Worm (Caenorhabditis elegans) whole organism, young adult: ENCODE results near the gene cdt-2.

Experiments
- B0019.2 ChIP-seq: fragments of 200-800 bp; sonication (Bioruptor generic); conservative IDR thresholded peaks from 2 replicates; pipeline ENCODE4 v1.3.6; 2022; ENCODE audit warnings: missing genetic modification reagents, missing genetic modification characterization, missing compliant biosample characterization
- B0261.1 ChIP-seq: sonication (generic microtip); optimal IDR thresholded peaks from 2 replicates; lab custom pipeline; 2016; ENCODE audit warnings: mild to moderate bottlenecking, missing genetic modification characterization, moderate library complexity, missing compliant biosample characterization
- D2030.7 ChIP-seq: fragments of 200-800 bp; sonication (Bioruptor generic); IDR thresholded peaks from 2 replicates; pipeline ENCODE4 v1.3.6; 2022; ENCODE audit warnings: missing genetic modification reagents, missing genetic modification characterization, missing compliant biosample characterization
- F23B12.7 ChIP-seq: sonication (generic microtip); optimal IDR thresholded peaks from 2 replicates; lab custom pipeline; 2017; ENCODE audit warnings: missing genetic modification characterization, mild to moderate bottlenecking, missing compliant biosample characterization, antibody characterized with exemption, moderate library complexity; ENCODE audit not compliant: insufficient read depth
- F33H1.4 ChIP-seq: fragments of 200-800 bp; sonication (Bioruptor generic); IDR thresholded peaks from 2 replicates; pipeline ENCODE4 v1.3.6; 2022; ENCODE audit warnings: missing genetic modification reagents, missing genetic modification characterization, missing compliant biosample characterization
- F49E8.2 ChIP-seq: sonication (generic microtip); optimal IDR thresholded peaks from 3 replicates; lab custom pipeline; 2017; ENCODE audit warnings: missing genetic modification characterization, mild to moderate bottlenecking, missing compliant biosample characterization, antibody characterized with exemption, moderate library complexity; ENCODE audit not compliant: insufficient read depth
- F52B5.7 ChIP-seq: sonication (generic microtip); optimal IDR thresholded peaks from 2 replicates; lab custom pipeline; 2016; ENCODE audit warnings: mild to moderate bottlenecking, missing genetic modification characterization, missing compliant biosample characterization
- F57A8.1 ChIP-seq: fragments of 200-800 bp; sonication (Bioruptor generic); optimal IDR thresholded peaks from 2 replicates; lab custom pipeline; 2018; ENCODE audit warnings: mild to moderate bottlenecking, missing genetic modification characterization, moderate library complexity, missing compliant biosample characterization
- K12H6.12 ChIP-seq: fragments of 200-800 bp; sonication (Bioruptor generic); optimal IDR thresholded peaks from 2 replicates; lab custom pipeline; 2018; ENCODE audit warnings: mild to moderate bottlenecking, missing genetic modification characterization, missing compliant biosample characterization
- T26A5.8 ChIP-seq: sonication (generic microtip); optimal IDR thresholded peaks from 2 replicates; lab custom pipeline; 2016; ENCODE audit warnings: missing genetic modification characterization, missing compliant biosample characterization
- Y53G8AR.9 ChIP-seq: fragments of 200-800 bp; sonication (Bioruptor generic); conservative IDR thresholded peaks from 2 replicates; pipeline ENCODE4 v1.3.6; 2022; ENCODE audit warnings: missing genetic modification reagents, missing genetic modification characterization, missing compliant biosample characterization
- Y67H2A.10 ChIP-seq: fragments of 200-800 bp; sonication (Bioruptor generic); conservative IDR thresholded peaks from 2 replicates; pipeline ENCODE4 v1.3.6; 2022; ENCODE audit warnings: missing genetic modification reagents, missing genetic modification characterization, missing compliant biosample characterization
- ZK185.1 ChIP-seq: sonication (generic microtip); optimal IDR thresholded peaks from 2 replicates; lab custom pipeline; 2016; ENCODE audit warnings: mild to moderate bottlenecking, missing genetic modification characterization, missing compliant biosample characterization; ENCODE audit not compliant: poor library complexity, severe bottlenecking
- akir-1 ChIP-seq: fragments of 200-800 bp; sonication (Bioruptor generic); optimal IDR thresholded peaks from 2 replicates; lab custom pipeline; 2018; ENCODE audit warnings: mild to moderate bottlenecking, missing genetic modification characterization, moderate library complexity, missing compliant biosample characterization
- atf-7 ChIP-seq: sonication (generic microtip); optimal IDR thresholded peaks from 2 replicates; lab custom pipeline; 2017; ENCODE audit warnings: mild to moderate bottlenecking, missing genetic modification characterization, missing compliant biosample characterization
- athp-1 ChIP-seq: sonication (generic microtip); optimal IDR thresholded peaks from 2 replicates; lab custom pipeline; 2017; ENCODE audit warnings: mild to moderate bottlenecking, missing genetic modification characterization, missing compliant biosample characterization
- attf-6 ChIP-seq: fragments of 200-800 bp; sonication (Bioruptor generic); IDR thresholded peaks from 2 replicates; pipeline ENCODE4 v1.3.6; 2022; ENCODE audit warnings: missing genetic modification reagents, missing genetic modification characterization, missing compliant biosample characterization
- ccch-3 ChIP-seq: fragments of 200-800 bp; sonication (Bioruptor generic); optimal IDR thresholded peaks from 2 replicates; lab custom pipeline; 2018; ENCODE audit warnings: mild to moderate bottlenecking, missing genetic modification characterization, missing compliant biosample characterization
- cebp-1 ChIP-seq, 2 experiments: fragments of 200-800 bp in 1 of 2; sonication (Bioruptor generic) in 1 of 2; sonication (generic microtip) in 1 of 2; IDR thresholded peaks in 1 of 2; optimal IDR thresholded peaks in 1 of 2; 2 replicates each; pipeline versions ENCODE4 v1.3.6 to Lab custom; 2017 to 2022; ENCODE audit warnings: missing compliant biosample characterization in 2 of 2, missing genetic modification characterization in 2 of 2, mild to moderate bottlenecking in 1 of 2, missing genetic modification reagents in 1 of 2, moderate library complexity in 1 of 2
- ceh-91 ChIP-seq: fragments of 200-800 bp; sonication (Bioruptor generic); IDR thresholded peaks from 2 replicates; pipeline ENCODE4 v1.3.6; 2022; ENCODE audit warnings: missing genetic modification reagents, missing genetic modification characterization, missing compliant biosample characterization
- die-1 ChIP-seq: sonication (generic microtip); optimal IDR thresholded peaks from 2 replicates; lab custom pipeline; 2016; ENCODE audit warnings: missing genotype, mild to moderate bottlenecking, missing genetic modification characterization, missing compliant biosample characterization
- dpff-1 ChIP-seq: sonication (generic microtip); optimal IDR thresholded peaks from 2 replicates; lab custom pipeline; 2017; ENCODE audit warnings: mild to moderate bottlenecking, missing genetic modification characterization, missing compliant biosample characterization
- efl-1 ChIP-seq: fragments of 150-350 bp; optimal IDR thresholded peaks from 2 replicates; lab custom pipeline; 2014; ENCODE audit warnings: missing biosample characterization, missing genetic modification reagents, missing genetic modification characterization
- ets-4 ChIP-seq: fragments of 200-800 bp; sonication (Bioruptor generic); optimal IDR thresholded peaks from 2 replicates; lab custom pipeline; 2018; ENCODE audit warnings: mild to moderate bottlenecking, missing genetic modification characterization, missing compliant biosample characterization
- gei-17 ChIP-seq: fragments of 200-800 bp; sonication (Bioruptor generic); optimal IDR thresholded peaks from 2 replicates; lab custom pipeline; 2018; ENCODE audit warnings: mild to moderate bottlenecking, missing genetic modification characterization, missing compliant biosample characterization
- hlh-26 ChIP-seq: fragments of 200-800 bp; sonication (Bioruptor generic); conservative IDR thresholded peaks from 2 replicates; pipeline ENCODE4 v1.3.6; 2022; ENCODE audit warnings: missing genetic modification reagents, missing genetic modification characterization, missing compliant biosample characterization
- hrde-1 ChIP-seq: sonication (generic microtip); optimal IDR thresholded peaks from 2 replicates; lab custom pipeline; 2016; ENCODE audit warnings: missing genetic modification characterization, mild to moderate bottlenecking, missing compliant biosample characterization, moderate library complexity, missing genotype, missing genetic modification reagents, borderline replicate concordance
- lin-54 ChIP-seq: fragments of 200-800 bp; sonication (Bioruptor generic); optimal IDR thresholded peaks from 2 replicates; lab custom pipeline; 2018; ENCODE audit warnings: mild to moderate bottlenecking, missing genetic modification characterization, missing compliant biosample characterization
- lsl-1 ChIP-seq: fragments of 200-800 bp; sonication (Bioruptor generic); optimal IDR thresholded peaks from 2 replicates; lab custom pipeline; 2018; ENCODE audit warnings: mild to moderate bottlenecking, missing genetic modification characterization, moderate library complexity, missing compliant biosample characterization
- madf-10 ChIP-seq: sonication (generic microtip); optimal IDR thresholded peaks from 2 replicates; lab custom pipeline; 2016; ENCODE audit warnings: mild to moderate bottlenecking, missing genetic modification characterization, missing compliant biosample characterization
- mes-4 ChIP-seq: sonication (generic microtip); optimal IDR thresholded peaks from 2 replicates; lab custom pipeline; 2016; ENCODE audit warnings: missing genotype, missing genetic modification characterization, missing compliant biosample characterization
- nfyb-1 ChIP-seq: fragments of 200-800 bp; sonication (Bioruptor generic); IDR thresholded peaks from 2 replicates; pipeline ENCODE4 v1.3.6; 2022; ENCODE audit warnings: missing genetic modification reagents, missing genetic modification characterization, missing compliant biosample characterization
- nhr-179 ChIP-seq: sonication (generic microtip); optimal IDR thresholded peaks from 2 replicates; lab custom pipeline; 2016; ENCODE audit warnings: mild to moderate bottlenecking, missing genetic modification characterization, missing compliant biosample characterization
- rcor-1 ChIP-seq: fragments of 200-800 bp; sonication (Bioruptor generic); IDR thresholded peaks from 2 replicates; pipeline ENCODE4 v1.3.6; 2022; ENCODE audit warnings: missing genetic modification reagents, missing genetic modification characterization, missing compliant biosample characterization
- rpc-1 ChIP-seq, 2 experiments: fragments of 150-350 bp in 1 of 2; sonication (generic microtip) in 1 of 2; optimal IDR thresholded peaks; 2 replicates each; lab custom pipeline; 2014 to 2018; ENCODE audit warnings: missing biosample characterization in 1 of 2, missing genetic modification characterization in 1 of 2, missing genetic modification reagents in 1 of 2, missing genotype in 1 of 2
- sdz-38 ChIP-seq: sonication (generic microtip); optimal IDR thresholded peaks from 2 replicates; lab custom pipeline; 2016; ENCODE audit warnings: missing genotype, missing genetic modification characterization, missing compliant biosample characterization
- snpc-3.4 ChIP-seq: sonication (generic microtip); optimal IDR thresholded peaks from 2 replicates; lab custom pipeline; 2017; ENCODE audit warnings: missing genetic modification characterization, mild to moderate bottlenecking, missing compliant biosample characterization, antibody characterized with exemption, moderate library complexity, missing genotype, missing genetic modification reagents
- sptf-2 ChIP-seq: fragments of 200-800 bp; sonication (Bioruptor generic); optimal IDR thresholded peaks from 2 replicates; lab custom pipeline; 2018; ENCODE audit warnings: mild to moderate bottlenecking, missing genetic modification characterization, missing compliant biosample characterization
- tlf-1 ChIP-seq: fragments of 200-800 bp; sonication (Bioruptor generic); optimal IDR thresholded peaks from 2 replicates; lab custom pipeline; 2018; ENCODE audit warnings: mild to moderate bottlenecking, missing genetic modification characterization, missing compliant biosample characterization
- unc-130 ChIP-seq: sonication (generic microtip); optimal IDR thresholded peaks from 2 replicates; lab custom pipeline; 2016; ENCODE audit warnings: missing genetic modification reagents, missing genetic modification characterization, missing compliant biosample characterization
- unc-62 ChIP-seq: fragments of 150-350 bp; optimal IDR thresholded peaks from 2 replicates; lab custom pipeline; 2014; ENCODE audit warnings: missing biosample characterization, missing genetic modification reagents, missing genetic modification characterization
- zfh-2 ChIP-seq: fragments of 200-800 bp; sonication (Bioruptor generic); conservative IDR thresholded peaks from 2 replicates; pipeline ENCODE4 v1.3.6; 2022; ENCODE audit warnings: missing genetic modification reagents, missing genetic modification characterization, missing compliant biosample characterization
- ztf-18 ChIP-seq: sonication (generic microtip); optimal IDR thresholded peaks from 2 replicates; lab custom pipeline; 2016; ENCODE audit warnings: missing genotype, mild to moderate bottlenecking, missing genetic modification characterization, missing compliant biosample characterization
- ztf-22 ChIP-seq: fragments of 200-800 bp; sonication (Bioruptor generic); optimal IDR thresholded peaks from 2 replicates; lab custom pipeline; 2018; ENCODE audit warnings: mild to moderate bottlenecking, missing genetic modification characterization, moderate library complexity, missing compliant biosample characterization
- ztf-25 ChIP-seq: fragments of 200-800 bp; sonication (Bioruptor generic); IDR thresholded peaks from 2 replicates; pipeline ENCODE4 v1.3.6; 2022; ENCODE audit warnings: missing genetic modification reagents, missing genetic modification characterization, missing compliant biosample characterization
- ztf-28 ChIP-seq: fragments of 200-800 bp; sonication (Bioruptor generic); IDR thresholded peaks from 2 replicates; pipeline ENCODE4 v1.3.6; 2022; ENCODE audit warnings: missing genetic modification reagents, missing genetic modification characterization, missing compliant biosample characterization
- ztf-3 ChIP-seq: fragments of 200-800 bp; sonication (Bioruptor generic); optimal IDR thresholded peaks from 2 replicates; lab custom pipeline; 2018; ENCODE audit warnings: mild to moderate bottlenecking, missing genetic modification characterization, missing compliant biosample characterization

cdt-2 gene

ce11 chrV:15002184-15002690, 11.3 kb upstream of the cdt-2 start, which contains the start of the genes fib-1 and mut-15 (continued):
- TF ChIP-seq rcor-1 (GFP tag; lab: Robert Waterston, UW) (peak; percentile 86), lsl-1 (GFP tag; lab: Kevin White, UChicago) (peak; percentile 86), athp-1 (peak; percentile 92), F57A8.1 (GFP tag; lab: Kevin White, UChicago) (no peak), madf-10 (tag; lab: Kevin White, UChicago) (peak; percentile 82), Y53G8AR.9 (GFP tag; lab: Robert Waterston, UW) (peak; percentile 82), B0261.1 (tag; lab: Kevin White, UChicago) (peak; percentile 28), Y67H2A.10 (GFP tag; lab: Robert Waterston, UW) (peak; percentile 76; the same call in 1 of the 2 replicates), mes-4 (no peak), cebp-1 (GFP tag; IDR thresholded peaks at IDR 0.05; lab: Robert Waterston, UW) (peak; percentile 46; the same call in 1 of the 2 replicates), cebp-1 (tag; optimal IDR thresholded peaks at IDR 0.05; lab: Kevin White, UChicago) (peak; percentile 84), D2030.7 (GFP tag; lab: Robert Waterston, UW) (peak; percentile 93), unc-62 (GFP tag; lab: Kevin White, UChicago) (no peak), dpff-1 (no peak), zfh-2 (no peak), F23B12.7 (tag; lab: Kevin White, UChicago) (peak; percentile 86), F49E8.2 (tag; lab: Kevin White, UChicago) (peak; percentile 81), attf-6 (0 out of 2 replicates have a peak, but pooled peaks have one; percentile 42), ztf-25 (GFP tag; lab: Robert Waterston, UW) (0 out of 2 replicates have a peak, but pooled peaks have one; percentile 14), F52B5.7 (no peak), ztf-22 (GFP tag; lab: Kevin White, UChicago) (no peak), tlf-1 (peak; percentile 80), ztf-28 (GFP tag; lab: Robert Waterston, UW) (peak; percentile 95), die-1 (no peak), unc-130 (peak; percentile 72), ccch-3 (GFP tag; lab: Kevin White, UChicago) (no peak), ceh-91 (GFP tag; lab: Robert Waterston, UW) (peak; percentile 88), sptf-2 (GFP tag; lab: Kevin White, UChicago) (no peak), T26A5.8 (tag; lab: Kevin White, UChicago) (no peak), snpc-3.4 (tag; lab: Kevin White, UChicago) (no peak), nfyb-1 (GFP tag; lab: Robert Waterston, UW) (peak; percentile 87), akir-1 (GFP tag; lab: Kevin White, UChicago) (peak; percentile 47), nhr-179 (tag; lab: Kevin White, UChicago) (no peak), F33H1.4 (GFP tag; lab: Robert Waterston, UW) (peak; percentile 98), rpc-1 (optimal IDR thresholded peaks at IDR 0.05; lab: Kevin White, UChicago) (no peak), rpc-1 (tag; optimal IDR thresholded peaks at IDR 0.05; lab: Kevin White, UChicago) (no peak), ztf-18 (tag; lab: Kevin White, UChicago) (peak; percentile 50), K12H6.12 (tag; lab: Kevin White, UChicago) (peak; percentile 85), gei-17 (no peak), hrde-1 (tag; lab: Kevin White, UChicago) (no peak), B0019.2 (GFP tag; lab: Robert Waterston, UW) (peak; percentile 59; the same call in 1 of the 2 replicates), atf-7 (tag; lab: Kevin White, UChicago) (peak; percentile 34), sdz-38 (tag; lab: Kevin White, UChicago) (no peak), ZK185.1 (tag; lab: Kevin White, UChicago) (peak; percentile 65), ztf-3 (GFP tag; lab: Kevin White, UChicago) (no peak), efl-1 (peak; percentile 66), lin-54 (GFP tag; lab: Kevin White, UChicago) (peak; percentile 80), ets-4 (no peak), hlh-26 (GFP tag; lab: Robert Waterston, UW) (no peak)
